Worm (Caenorhabditis elegans) whole organism, young adult: Measurements from ENCODE around the gene lpr-5.

Experiments used
- B0035.1 ChIP-seq: sonication (generic microtip); optimal IDR thresholded peaks from 2 replicates; lab custom pipeline; 2016; ENCODE audit warnings: missing genetic modification characterization, mild to moderate bottlenecking, missing compliant biosample characterization, missing genotype, missing genetic modification reagents
- B0261.1 ChIP-seq: sonication (generic microtip); optimal IDR thresholded peaks from 2 replicates; lab custom pipeline; 2016; ENCODE audit warnings: mild to moderate bottlenecking, missing genetic modification characterization, moderate library complexity, missing compliant biosample characterization
- D2030.7 ChIP-seq: fragments of 200-800 bp; sonication (Bioruptor generic); IDR thresholded peaks from 2 replicates; pipeline ENCODE4 v1.3.6; 2022; ENCODE audit warnings: missing genetic modification reagents, missing genetic modification characterization, missing compliant biosample characterization
- F33H1.4 ChIP-seq: fragments of 200-800 bp; sonication (Bioruptor generic); IDR thresholded peaks from 2 replicates; pipeline ENCODE4 v1.3.6; 2022; ENCODE audit warnings: missing genetic modification reagents, missing genetic modification characterization, missing compliant biosample characterization
- F37B4.10 ChIP-seq: fragments of 200-800 bp; sonication (Bioruptor generic); IDR thresholded peaks from 2 replicates; pipeline ENCODE4 v1.3.6; 2022; ENCODE audit warnings: missing genetic modification characterization, missing compliant biosample characterization
- Y79H2A.3 ChIP-seq: fragments of 200-800 bp; sonication (Bioruptor generic); conservative IDR thresholded peaks from 2 replicates; pipeline ENCODE4 v1.3.6; 2022; ENCODE audit warnings: missing genetic modification reagents, missing genetic modification characterization, missing compliant biosample characterization
- akir-1 ChIP-seq: fragments of 200-800 bp; sonication (Bioruptor generic); optimal IDR thresholded peaks from 2 replicates; lab custom pipeline; 2018; ENCODE audit warnings: mild to moderate bottlenecking, missing genetic modification characterization, moderate library complexity, missing compliant biosample characterization
- aptf-2 ChIP-seq: fragments of 200-800 bp; sonication (Bioruptor generic); conservative IDR thresholded peaks from 2 replicates; pipeline ENCODE4 v1.3.6; 2022; ENCODE audit warnings: missing genetic modification reagents, missing genetic modification characterization, missing compliant biosample characterization
- atf-7 ChIP-seq: sonication (generic microtip); optimal IDR thresholded peaks from 2 replicates; lab custom pipeline; 2017; ENCODE audit warnings: mild to moderate bottlenecking, missing genetic modification characterization, missing compliant biosample characterization
- athp-1 ChIP-seq: sonication (generic microtip); optimal IDR thresholded peaks from 2 replicates; lab custom pipeline; 2017; ENCODE audit warnings: mild to moderate bottlenecking, missing genetic modification characterization, missing compliant biosample characterization
- attf-6 ChIP-seq: fragments of 200-800 bp; sonication (Bioruptor generic); IDR thresholded peaks from 2 replicates; pipeline ENCODE4 v1.3.6; 2022; ENCODE audit warnings: missing genetic modification reagents, missing genetic modification characterization, missing compliant biosample characterization
- cebp-2 ChIP-seq: fragments of 200-800 bp; sonication (Bioruptor generic); IDR thresholded peaks from 2 replicates; pipeline ENCODE4 v1.3.6; 2022; ENCODE audit warnings: missing genetic modification characterization, missing compliant biosample characterization
- ceh-40 ChIP-seq: fragments of 200-800 bp; sonication (Bioruptor generic); IDR thresholded peaks from 2 replicates; pipeline ENCODE4 v1.3.6; 2022; ENCODE audit warnings: missing genetic modification characterization, missing compliant biosample characterization
- ceh-58 ChIP-seq: fragments of 200-800 bp; sonication (Bioruptor generic); IDR thresholded peaks from 2 replicates; pipeline ENCODE4 v1.3.6; 2022; ENCODE audit warnings: missing genetic modification characterization, missing compliant biosample characterization
- dpl-1 ChIP-seq: fragments of 150-350 bp; optimal IDR thresholded peaks from 2 replicates; lab custom pipeline; 2014; ENCODE audit warnings: missing biosample characterization, missing genetic modification reagents, missing genetic modification characterization
- efl-1 ChIP-seq: fragments of 150-350 bp; optimal IDR thresholded peaks from 2 replicates; lab custom pipeline; 2014; ENCODE audit warnings: missing biosample characterization, missing genetic modification reagents, missing genetic modification characterization
- egl-44 ChIP-seq: fragments of 200-800 bp; sonication (Bioruptor generic); IDR thresholded peaks from 2 replicates; pipeline ENCODE4 v1.3.6; 2022; ENCODE audit warnings: missing genetic modification reagents, missing genetic modification characterization, missing compliant biosample characterization
- egrh-3 ChIP-seq: fragments of 200-800 bp; sonication (Bioruptor generic); IDR thresholded peaks from 2 replicates; pipeline ENCODE4 v1.3.6; 2022; ENCODE audit warnings: missing genetic modification reagents, missing genetic modification characterization, missing compliant biosample characterization
- ets-4 ChIP-seq: fragments of 200-800 bp; sonication (Bioruptor generic); optimal IDR thresholded peaks from 2 replicates; lab custom pipeline; 2018; ENCODE audit warnings: mild to moderate bottlenecking, missing genetic modification characterization, missing compliant biosample characterization
- fkh-3 ChIP-seq: sonication (generic microtip); optimal IDR thresholded peaks from 2 replicates; lab custom pipeline; 2016; ENCODE audit warnings: mild to moderate bottlenecking, missing genetic modification characterization, missing compliant biosample characterization
- gei-17 ChIP-seq: fragments of 200-800 bp; sonication (Bioruptor generic); optimal IDR thresholded peaks from 2 replicates; lab custom pipeline; 2018; ENCODE audit warnings: mild to moderate bottlenecking, missing genetic modification characterization, missing compliant biosample characterization
- hlh-26 ChIP-seq: fragments of 200-800 bp; sonication (Bioruptor generic); conservative IDR thresholded peaks from 2 replicates; pipeline ENCODE4 v1.3.6; 2022; ENCODE audit warnings: missing genetic modification reagents, missing genetic modification characterization, missing compliant biosample characterization
- lag-1 ChIP-seq: fragments of 200-800 bp; sonication (Bioruptor generic); IDR thresholded peaks from 2 replicates; pipeline ENCODE4 v1.3.6; 2022; ENCODE audit warnings: missing genetic modification reagents, missing genetic modification characterization, missing compliant biosample characterization
- let-526 ChIP-seq: fragments of 200-800 bp; sonication (Bioruptor generic); IDR thresholded peaks from 2 replicates; pipeline ENCODE4 v1.3.6; 2022; ENCODE audit warnings: missing genetic modification reagents, missing genetic modification characterization, missing compliant biosample characterization
- let-607 ChIP-seq, 2 experiments: fragments of 200-800 bp in 1 of 2; sonication (Bioruptor generic) in 1 of 2; sonication (generic microtip) in 1 of 2; optimal IDR thresholded peaks; 2 replicates each; lab custom pipeline; 2016 to 2018; ENCODE audit warnings: mild to moderate bottlenecking in 2 of 2, missing compliant biosample characterization in 2 of 2, missing genetic modification characterization in 2 of 2, moderate library complexity in 2 of 2, missing genotype in 1 of 2
- lin-40 ChIP-seq: sonication (generic microtip); optimal IDR thresholded peaks from 2 replicates; lab custom pipeline; 2016; ENCODE audit warnings: missing genetic modification characterization, mild to moderate bottlenecking, missing compliant biosample characterization, missing genotype, missing genetic modification reagents
- madf-10 ChIP-seq: sonication (generic microtip); optimal IDR thresholded peaks from 2 replicates; lab custom pipeline; 2016; ENCODE audit warnings: mild to moderate bottlenecking, missing genetic modification characterization, missing compliant biosample characterization
- madf-3 ChIP-seq: fragments of 200-800 bp; sonication (Bioruptor generic); IDR thresholded peaks from 2 replicates; pipeline ENCODE4 v1.3.6; 2022; ENCODE audit warnings: missing genetic modification reagents, missing genetic modification characterization, missing compliant biosample characterization
- madf-6 ChIP-seq: fragments of 200-800 bp; sonication (Bioruptor generic); IDR thresholded peaks from 2 replicates; pipeline ENCODE4 v1.3.6; 2022; ENCODE audit warnings: missing genetic modification reagents, missing genetic modification characterization, missing compliant biosample characterization
- madf-8 ChIP-seq: fragments of 200-800 bp; sonication (Bioruptor generic); conservative IDR thresholded peaks from 2 replicates; pipeline ENCODE4 v1.3.6; 2022; ENCODE audit warnings: missing genetic modification reagents, missing genetic modification characterization, missing compliant biosample characterization
- mcd-1 ChIP-seq: fragments of 200-800 bp; sonication (Bioruptor generic); IDR thresholded peaks from 2 replicates; pipeline ENCODE4 v1.3.6; 2022; ENCODE audit warnings: missing genetic modification reagents, missing genetic modification characterization, missing compliant biosample characterization
- mel-28 ChIP-seq: sonication (generic microtip); optimal IDR thresholded peaks from 2 replicates; lab custom pipeline; 2016; ENCODE audit warnings: borderline replicate concordance, mild to moderate bottlenecking, missing genetic modification characterization, missing compliant biosample characterization
- nfyb-1 ChIP-seq: fragments of 200-800 bp; sonication (Bioruptor generic); IDR thresholded peaks from 2 replicates; pipeline ENCODE4 v1.3.6; 2022; ENCODE audit warnings: missing genetic modification reagents, missing genetic modification characterization, missing compliant biosample characterization
- nhr-179 ChIP-seq: sonication (generic microtip); optimal IDR thresholded peaks from 2 replicates; lab custom pipeline; 2016; ENCODE audit warnings: mild to moderate bottlenecking, missing genetic modification characterization, missing compliant biosample characterization
- pbrm-1 ChIP-seq: fragments of 200-800 bp; sonication (Bioruptor generic); IDR thresholded peaks from 2 replicates; pipeline ENCODE4 v1.3.6; 2022; ENCODE audit warnings: missing genetic modification reagents, missing genetic modification characterization, missing compliant biosample characterization
- pha-4 ChIP-seq: fragments of 150-350 bp; sonication (generic microtip); optimal IDR thresholded peaks from 2 replicates; lab custom pipeline; 2014; ENCODE audit warnings: missing biosample characterization, missing genetic modification reagents, missing genetic modification characterization
- rcor-1 ChIP-seq: fragments of 200-800 bp; sonication (Bioruptor generic); IDR thresholded peaks from 2 replicates; pipeline ENCODE4 v1.3.6; 2022; ENCODE audit warnings: missing genetic modification reagents, missing genetic modification characterization, missing compliant biosample characterization
- rpc-1 ChIP-seq, 2 experiments: fragments of 150-350 bp in 1 of 2; sonication (generic microtip) in 1 of 2; optimal IDR thresholded peaks; 2 replicates each; lab custom pipeline; 2014 to 2018; ENCODE audit warnings: missing biosample characterization in 1 of 2, missing genetic modification characterization in 1 of 2, missing genetic modification reagents in 1 of 2, missing genotype in 1 of 2
- sea-2 ChIP-seq: fragments of 200-800 bp; sonication (Bioruptor generic); IDR thresholded peaks from 2 replicates; pipeline ENCODE4 v1.3.6; 2022; ENCODE audit warnings: missing genetic modification characterization, missing compliant biosample characterization
- snpc-3.4 ChIP-seq: sonication (generic microtip); optimal IDR thresholded peaks from 2 replicates; lab custom pipeline; 2017; ENCODE audit warnings: missing genetic modification characterization, mild to moderate bottlenecking, missing compliant biosample characterization, antibody characterized with exemption, moderate library complexity, missing genotype, missing genetic modification reagents
- sptf-2 ChIP-seq: fragments of 200-800 bp; sonication (Bioruptor generic); optimal IDR thresholded peaks from 2 replicates; lab custom pipeline; 2018; ENCODE audit warnings: mild to moderate bottlenecking, missing genetic modification characterization, missing compliant biosample characterization
- unc-130 ChIP-seq: sonication (generic microtip); optimal IDR thresholded peaks from 2 replicates; lab custom pipeline; 2016; ENCODE audit warnings: missing genetic modification reagents, missing genetic modification characterization, missing compliant biosample characterization
- unc-62 ChIP-seq: fragments of 150-350 bp; optimal IDR thresholded peaks from 2 replicates; lab custom pipeline; 2014; ENCODE audit warnings: missing biosample characterization, missing genetic modification reagents, missing genetic modification characterization
- zfh-2 ChIP-seq: fragments of 200-800 bp; sonication (Bioruptor generic); conservative IDR thresholded peaks from 2 replicates; pipeline ENCODE4 v1.3.6; 2022; ENCODE audit warnings: missing genetic modification reagents, missing genetic modification characterization, missing compliant biosample characterization
- zim-3 ChIP-seq: sonication (generic microtip); optimal IDR thresholded peaks from 2 replicates; lab custom pipeline; 2017; ENCODE audit warnings: mild to moderate bottlenecking, missing genetic modification characterization, moderate library complexity, missing compliant biosample characterization
- ztf-22 ChIP-seq: fragments of 200-800 bp; sonication (Bioruptor generic); optimal IDR thresholded peaks from 2 replicates; lab custom pipeline; 2018; ENCODE audit warnings: mild to moderate bottlenecking, missing genetic modification characterization, moderate library complexity, missing compliant biosample characterization
- ztf-26 ChIP-seq: sonication (generic microtip); optimal IDR thresholded peaks from 2 replicates; lab custom pipeline; 2017; ENCODE audit warnings: missing genetic modification characterization, missing compliant biosample characterization
- ztf-28 ChIP-seq: fragments of 200-800 bp; sonication (Bioruptor generic); IDR thresholded peaks from 2 replicates; pipeline ENCODE4 v1.3.6; 2022; ENCODE audit warnings: missing genetic modification reagents, missing genetic modification characterization, missing compliant biosample characterization

The lpr-5 gene

ce11 chrX:11095480-11095879 is 33.6 kb downstream of the lpr-5 start (continued):
- TF ChIP-seq nhr-179 (peak; percentile 46), atf-7 (tag; lab: Kevin White, UChicago) (peak; percentile 84), egl-44 (GFP tag; lab: Robert Waterston, UW) (0 out of 2 replicates have a peak, but pooled peaks have one; percentile 55), madf-3 (GFP tag; lab: Robert Waterston, UW) (peak; percentile 66; the same call in 1 of the 2 replicates), let-607 (tag; optimal IDR thresholded peaks at IDR 0.05; lab: Kevin White, UChicago) (peak; percentile 56 to 64), D2030.7 (GFP tag; lab: Robert Waterston, UW) (peak; percentile 77), fkh-3 (tag; lab: Kevin White, UChicago) (no peak), ztf-28 (GFP tag; lab: Robert Waterston, UW) (0 out of 2 replicates have a peak, but pooled peaks have one; percentile 17), B0035.1 (peak; percentile 87), athp-1 (tag; lab: Kevin White, UChicago) (peak; percentile 67), zim-3 (tag; lab: Kevin White, UChicago) (peak; percentile 39), ztf-26 (tag; lab: Kevin White, UChicago) (peak; percentile 92), efl-1 (GFP tag; lab: Kevin White, UChicago) (no peak), rcor-1 (peak; percentile 92), mel-28 (peak; percentile 71), madf-6 (GFP tag; lab: Robert Waterston, UW) (no peak), cebp-2 (GFP tag; lab: Robert Waterston, UW) (no peak), B0261.1 (tag; lab: Kevin White, UChicago) (peak; percentile 96), pbrm-1 (peak; percentile 95), ztf-22 (GFP tag; lab: Kevin White, UChicago) (peak; percentile 62), attf-6 (GFP tag; lab: Robert Waterston, UW) (peak; percentile 51; the same call in 1 of the 2 replicates), lin-40 (tag; lab: Kevin White, UChicago) (peak; percentile 96), F33H1.4 (GFP tag; lab: Robert Waterston, UW) (0 out of 2 replicates have a peak, but pooled peaks have one; percentile 22), ceh-58 (GFP tag; lab: Robert Waterston, UW) (0 out of 2 replicates have a peak, but pooled peaks have one; percentile 75), egrh-3 (GFP tag; lab: Robert Waterston, UW) (peak; percentile 66), nfyb-1 (GFP tag; lab: Robert Waterston, UW) (peak; percentile 80; the same call in 1 of the 2 replicates), gei-17 (GFP tag; lab: Kevin White, UChicago) (peak; percentile 80), let-526 (peak; percentile 33; the same call in 1 of the 2 replicates), rpc-1 (optimal IDR thresholded peaks at IDR 0.05; lab: Kevin White, UChicago) (peak; percentile 84), rpc-1 (tag; optimal IDR thresholded peaks at IDR 0.05; lab: Kevin White, UChicago) (peak; percentile 84), hlh-26 (GFP tag; lab: Robert Waterston, UW) (no peak), sptf-2 (GFP tag; lab: Kevin White, UChicago) (no peak), ceh-40 (GFP tag; lab: Robert Waterston, UW) (no peak), zfh-2 (GFP tag; lab: Robert Waterston, UW) (no peak), mcd-1 (peak; percentile 79), F37B4.10 (no peak), lag-1 (GFP tag; lab: Robert Waterston, UW) (no peak), akir-1 (GFP tag; lab: Kevin White, UChicago) (no peak), unc-62 (no peak), madf-8 (no peak), sea-2 (GFP tag; lab: Robert Waterston, UW) (no peak), madf-10 (tag; lab: Kevin White, UChicago) (peak; percentile 86), dpl-1 (GFP tag; lab: Kevin White, UChicago) (no peak), snpc-3.4 (peak; percentile 26), aptf-2 (GFP tag; lab: Robert Waterston, UW) (0 out of 2 replicates have a peak, but pooled peaks have one; percentile 48), ets-4 (GFP tag; lab: Kevin White, UChicago) (peak; percentile 81), pha-4 (tag; lab: Kevin White, UChicago) (no peak), unc-130 (GFP tag; lab: Kevin White, UChicago) (no peak), Y79H2A.3 (no peak)
